Fruit fly (Drosophila melanogaster) whole organism, embryonic: ENCODE data around the gene CG46439.

Experiments used
- BEAF-32 ChIP-seq: fragments of 200-800 bp; sonication (Bioruptor generic); optimal IDR thresholded peaks from 3 replicates; lab custom pipeline; 2017; ENCODE audit warnings: missing biosample characterization, missing genetic modification characterization, mild to moderate bottlenecking, moderate library complexity, missing genetic modification reagents
- z ChIP-seq: fragments of 200-800 bp; sonication (Bioruptor generic); IDR thresholded peaks from 3 replicates; pipeline ENCODE4 v1.3.6; 2022; ENCODE audit warnings: missing biosample characterization, missing genetic modification characterization

- no peak for TF ChIP-seq z (GFP tag; lab: Robert Waterston, UW)
- peak; percentile 92 for TF ChIP-seq BEAF-32 (GFP tag; lab: Kevin White, UChicago)
These were observed 27.0 kb upstream of the CG46439 start, which contains the start of the genes Ufd1 and NaPi-III for dm6 chr3L:11123088-11123487.
